Worm (Caenorhabditis elegans): ENCODE results near the gene Y6D1A.1.

Gene Y6D1A.1

DNA sequence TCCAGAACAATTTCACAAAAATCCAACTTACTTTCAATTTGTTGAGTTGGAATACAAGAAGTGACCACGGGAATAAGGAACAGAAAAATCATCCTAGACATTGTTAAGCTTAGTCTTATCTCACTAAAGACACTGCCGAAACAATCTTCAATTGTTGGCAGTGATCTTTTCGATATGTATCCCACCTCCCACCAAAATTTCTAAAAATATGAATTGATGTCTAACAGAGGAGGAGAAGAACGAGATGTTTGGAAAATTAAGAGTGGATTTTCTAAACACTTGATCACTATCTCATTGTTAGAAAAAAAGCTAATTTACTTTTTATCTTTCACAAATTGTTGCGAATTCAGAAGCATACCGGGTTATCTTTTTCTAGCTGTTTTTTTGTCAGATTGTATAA is 9.1 kb upstream of the Y6D1A.1 start, which contains the start of gene clec-144:
Gene clec-144 (minus strand): TSS at position 101 of the 400 bp plus-strand sequence.
- no peak for TF ChIP-seq egl-27 (tag; optimal IDR thresholded peaks at IDR 0.05)
- TF ChIP-seq nhr-11 (tag; optimal IDR thresholded peaks at IDR 0.05), result no peak
- TF ChIP-seq tbx-2 (tag; optimal IDR thresholded peaks at IDR 0.05), result no peak
- TF ChIP-seq sea-2 (GFP tag; optimal IDR thresholded peaks at IDR 0.05), result no peak
- no peak for TF ChIP-seq ceh-9 (tag; optimal IDR thresholded peaks at IDR 0.05)
- no peak for TF ChIP-seq snpc-4 (tag; optimal IDR thresholded peaks at IDR 0.05)
- no peak for TF ChIP-seq nhr-25 (tag; optimal IDR thresholded peaks at IDR 0.05)

ce11 chrII:11830601-11831000 is 7.2 kb upstream of the Y6D1A.1 start:
- TF ChIP-seq pha-4 (tag; optimal IDR thresholded peaks at IDR 0.05) (peak; percentile 79), unc-39 (tag; optimal IDR thresholded peaks at IDR 0.05) (no peak), nhr-25 (tag; optimal IDR thresholded peaks at IDR 0.05) (peak; percentile 7), elt-2 (tag; optimal IDR thresholded peaks at IDR 0.05) (peak; percentile 13), nhr-23 (tag; optimal IDR thresholded peaks at IDR 0.05) (peak; percentile 4), snpc-4 (tag; optimal IDR thresholded peaks at IDR 0.05) (peak; percentile 33), lin-15B (tag; optimal IDR thresholded peaks at IDR 0.05) (peak; percentile 15), hmg-11 (tag; optimal IDR thresholded peaks at IDR 0.05) (no peak)

DNA sequence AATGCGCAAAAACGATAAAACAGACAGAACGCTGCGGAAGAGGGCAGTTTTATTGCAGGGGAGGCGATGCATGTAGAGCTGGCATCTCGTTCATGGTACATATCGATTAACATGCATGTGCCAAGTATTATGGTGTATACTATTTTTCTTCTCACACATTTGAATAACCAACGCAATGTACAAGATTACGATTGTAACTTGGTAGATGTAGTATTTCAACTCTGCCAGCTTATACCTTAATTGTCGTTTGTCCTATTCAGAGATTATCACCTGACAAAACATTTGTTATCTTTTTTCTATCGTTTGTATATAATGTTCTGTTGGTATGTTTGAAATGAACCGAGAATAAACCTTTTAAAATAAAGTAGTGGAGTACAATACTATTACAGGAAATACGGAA is 6.5 kb upstream of the Y6D1A.1 start, which contains the start of gene pes-5:
Gene pes-5 (minus strand): TSS at position 101 of the 400 bp plus-strand sequence.
- TF ChIP-seq unc-39 (tag; optimal IDR thresholded peaks at IDR 0.05) (no peak), elt-3 (tag; optimal IDR thresholded peaks at IDR 0.05) (no peak), unc-62 (GFP tag; optimal IDR thresholded peaks at IDR 0.05) (no peak), snpc-4 (tag; optimal IDR thresholded peaks at IDR 0.05) (no peak), ceh-82 (tag; optimal IDR thresholded peaks at IDR 0.05) (no peak), lsy-12 (tag; optimal IDR thresholded peaks at IDR 0.05) (no peak), fkh-2 (tag; optimal IDR thresholded peaks at IDR 0.05) (no peak), mdl-1 (tag; optimal IDR thresholded peaks at IDR 0.05) (no peak), nhr-28 (tag; optimal IDR thresholded peaks at IDR 0.05) (no peak), ceh-9 (tag; optimal IDR thresholded peaks at IDR 0.05) (no peak), ceh-16 (tag; optimal IDR thresholded peaks at IDR 0.05) (no peak), egl-5 (tag; optimal IDR thresholded peaks at IDR 0.05) (no peak), ama-1 (optimal IDR thresholded peaks at IDR 0.05) (no peak)

- TF ChIP-seq nhr-25 (tag; optimal IDR thresholded peaks at IDR 0.05) (peak; percentile 33), egl-27 (tag; optimal IDR thresholded peaks at IDR 0.05) (no peak)
These were observed 3.6 kb downstream of the Y6D1A.1 start, which contains the start of gene Y6D1A.2 for ce11 chrII:11819824-11820223. TSS of gene Y6D1A.2 (minus strand) at chrII:11819924.

ce11 chrII:11816475-11816874 is 6.9 kb downstream of the Y6D1A.1 start, which contains the start of gene pap-3:
TSS of gene pap-3 (minus strand) at chrII:11816575.
- TF ChIP-seq ceh-28 (tag; optimal IDR thresholded peaks at IDR 0.05) (no peak), egl-27 (tag; optimal IDR thresholded peaks at IDR 0.05) (no peak), ztf-4 (tag; optimal IDR thresholded peaks at IDR 0.05) (no peak), lin-39 (tag; optimal IDR thresholded peaks at IDR 0.05) (no peak), unc-62 (GFP tag; optimal IDR thresholded peaks at IDR 0.05) (no peak), nhr-43 (tag; optimal IDR thresholded peaks at IDR 0.05; ENCODE audit: poor library complexity, severe bottlenecking) (no peak), pha-4 (tag; optimal IDR thresholded peaks at IDR 0.05) (no peak), fkh-10 (GFP tag; optimal IDR thresholded peaks at IDR 0.05) (no peak), elt-2 (tag; optimal IDR thresholded peaks at IDR 0.05) (no peak), ZK546.5 (tag; optimal IDR thresholded peaks at IDR 0.05) (no peak)

ce11 chrII:11816014-11816413 is 7.4 kb downstream of the Y6D1A.1 start:
- TF ChIP-seq unc-62 (GFP tag; optimal IDR thresholded peaks at IDR 0.05) (no peak), nhr-77 (tag; optimal IDR thresholded peaks at IDR 0.05) (no peak), elt-3 (tag; optimal IDR thresholded peaks at IDR 0.05) (no peak), tbx-2 (tag; optimal IDR thresholded peaks at IDR 0.05) (no peak), R02D3.7 (tag; optimal IDR thresholded peaks at IDR 0.05) (no peak), nhr-76 (tag; optimal IDR thresholded peaks at IDR 0.05) (no peak), nfya-1 (tag; optimal IDR thresholded peaks at IDR 0.05; ENCODE audit: insufficient read depth) (no peak), snpc-4 (tag; optimal IDR thresholded peaks at IDR 0.05) (no peak), eor-1 (tag; optimal IDR thresholded peaks at IDR 0.05) (no peak), fkh-2 (tag; optimal IDR thresholded peaks at IDR 0.05) (no peak), pha-4 (tag; optimal IDR thresholded peaks at IDR 0.05) (no peak), lin-39 (tag; optimal IDR thresholded peaks at IDR 0.05) (no peak), zag-1 (tag; optimal IDR thresholded peaks at IDR 0.05) (no peak)

Measured in whole organism, L3 larva.